Worm (Caenorhabditis elegans): Measurements from ENCODE around the gene marc-5.

marc-5 gene

ce11 chrII:12379430-12379829 is at the start of gene marc-5:
Gene marc-5 (minus strand): TSS chrII:12379530.
- TF ChIP-seq snpc-4 (tag; optimal IDR thresholded peaks at IDR 0.05): no peak
- TF ChIP-seq nhr-237 (tag; optimal IDR thresholded peaks at IDR 0.05): no peak
- TF ChIP-seq nhr-6 (tag; optimal IDR thresholded peaks at IDR 0.05): no peak
- TF ChIP-seq ztf-4 (tag; optimal IDR thresholded peaks at IDR 0.05): no peak
- TF ChIP-seq F13H6.1 (tag; optimal IDR thresholded peaks at IDR 0.05): no peak
- TF ChIP-seq egl-27 (tag; optimal IDR thresholded peaks at IDR 0.05): no peak

- TF ChIP-seq crh-2 (tag; optimal IDR thresholded peaks at IDR 0.05): peak; percentile 59
- peak; percentile 28 for TF ChIP-seq sma-3 (GFP tag; optimal IDR thresholded peaks at IDR 0.05)
- peak; percentile 65 for TF ChIP-seq fos-1 (tag; optimal IDR thresholded peaks at IDR 0.05)
- TF ChIP-seq gmeb-1 (tag; optimal IDR thresholded peaks at IDR 0.05): peak; percentile 37
- TF ChIP-seq sma-9 (GFP tag; optimal IDR thresholded peaks at IDR 0.05): peak; percentile 57
- no peak for TF ChIP-seq sma-9 (tag; optimal IDR thresholded peaks at IDR 0.05)
- TF ChIP-seq lin-11 (tag; optimal IDR thresholded peaks at IDR 0.05): no peak
- no peak for TF ChIP-seq alr-1 (tag; optimal IDR thresholded peaks at IDR 0.05)
Measured at ce11 chrII:12425644-12426222, 46.4 kb upstream of the marc-5 start, which contains the start of gene daf-22. Gene daf-22 (minus strand): TSS chrII:12425694.

DNA sequence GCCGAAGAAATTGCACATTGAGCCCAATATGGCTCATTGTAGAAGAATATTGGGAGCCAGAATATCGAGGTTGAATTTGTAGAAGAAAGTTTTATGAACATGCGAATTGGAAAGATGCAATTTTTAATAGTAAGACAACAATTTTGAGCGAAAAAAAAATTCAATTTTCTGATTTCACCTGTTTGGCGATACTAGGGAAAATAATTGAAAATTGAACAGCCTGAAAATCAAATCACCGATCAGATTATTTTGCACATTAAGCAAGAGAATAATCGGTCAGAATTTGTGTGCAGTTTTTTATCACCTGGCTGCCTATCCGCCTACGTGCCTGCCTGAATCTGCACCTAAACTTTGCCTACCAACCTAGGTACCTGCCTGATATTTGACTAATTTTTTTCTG is 41.2 kb upstream of the marc-5 start, which contains the start of gene sre-26:
Gene sre-26, minus strand, starts transcription at position 101 of the 400 bp plus-strand sequence.
- TF ChIP-seq nhr-23 (tag; optimal IDR thresholded peaks at IDR 0.05): no peak
- no peak for TF ChIP-seq nhr-129 (tag; optimal IDR thresholded peaks at IDR 0.05)
- TF ChIP-seq ztf-1 (GFP tag; conservative IDR thresholded peaks at IDR 0.05): no peak
- no peak for TF ChIP-seq crh-2 (tag; optimal IDR thresholded peaks at IDR 0.05)
- TF ChIP-seq snpc-4 (tag; optimal IDR thresholded peaks at IDR 0.05): no peak
- no peak for TF ChIP-seq aly-2 (tag; optimal IDR thresholded peaks at IDR 0.05)
- TF ChIP-seq sma-3 (GFP tag; optimal IDR thresholded peaks at IDR 0.05): no peak
- TF ChIP-seq egl-27 (tag; optimal IDR thresholded peaks at IDR 0.05): no peak
- no peak for TF ChIP-seq nhr-21 (tag; optimal IDR thresholded peaks at IDR 0.05)
- TF ChIP-seq nhr-25 (tag; optimal IDR thresholded peaks at IDR 0.05): no peak
- TF ChIP-seq mdl-1 (tag; optimal IDR thresholded peaks at IDR 0.05): no peak
- TF ChIP-seq nhr-12 (tag; optimal IDR thresholded peaks at IDR 0.05): no peak
- no peak for TF ChIP-seq nhr-77 (tag; optimal IDR thresholded peaks at IDR 0.05)
- no peak for TF ChIP-seq lin-11 (tag; optimal IDR thresholded peaks at IDR 0.05)
- TF ChIP-seq unc-55 (GFP tag; optimal IDR thresholded peaks at IDR 0.05): no peak
- no peak for TF ChIP-seq lin-13 (GFP tag; optimal IDR thresholded peaks at IDR 0.05)

DNA sequence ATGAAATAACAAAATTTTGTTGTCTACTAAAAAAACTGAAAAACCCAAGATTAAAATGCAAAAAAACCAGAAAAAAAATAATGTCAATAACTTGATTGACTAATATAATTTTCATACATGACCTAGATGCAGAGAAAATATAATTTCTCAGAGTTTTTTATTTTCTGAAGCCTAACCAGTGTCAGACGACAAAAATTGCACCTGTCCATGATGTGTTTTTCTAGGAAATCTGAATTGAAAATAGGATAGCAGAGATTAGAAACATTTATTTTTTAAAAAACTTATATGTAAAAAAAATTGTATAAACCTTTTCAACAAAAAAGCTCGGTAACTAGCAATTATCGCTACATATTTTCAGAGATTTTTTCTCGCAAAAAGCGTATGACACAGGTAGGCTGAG is 38.7 kb upstream of the marc-5 start:
- TF ChIP-seq lin-11 (tag; optimal IDR thresholded peaks at IDR 0.05) (no peak), ama-1 (optimal IDR thresholded peaks at IDR 0.05) (no peak), nhr-237 (tag; optimal IDR thresholded peaks at IDR 0.05) (no peak), sma-9 (GFP tag; optimal IDR thresholded peaks at IDR 0.05) (peak; percentile 10), sma-9 (tag; optimal IDR thresholded peaks at IDR 0.05) (no peak), sem-4 (tag; optimal IDR thresholded peaks at IDR 0.05) (no peak), F13H6.1 (tag; optimal IDR thresholded peaks at IDR 0.05) (no peak), nhr-25 (tag; optimal IDR thresholded peaks at IDR 0.05) (no peak)

DNA sequence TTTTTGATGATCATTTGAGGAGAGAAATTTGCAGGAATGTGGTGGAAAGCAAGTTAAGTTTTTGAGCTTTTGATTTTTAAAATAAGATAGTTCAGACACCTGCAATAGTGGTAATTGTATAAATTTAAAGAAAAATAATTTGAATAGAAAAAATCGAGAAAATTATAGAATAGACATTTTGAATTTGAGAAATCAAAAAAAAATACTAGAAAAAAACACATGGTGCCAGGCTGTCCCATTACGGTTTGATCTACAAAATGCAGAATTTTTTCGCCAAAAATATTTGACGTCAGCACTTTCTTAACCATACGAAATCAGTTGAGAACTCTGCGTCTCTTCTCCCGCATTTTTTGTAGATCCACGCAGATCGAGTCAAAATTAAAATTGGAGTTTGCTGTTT is 38.2 kb upstream of the marc-5 start, which contains the start of gene sre-27:
Gene sre-27, minus strand, starts transcription at position 101 of the 400 bp plus-strand sequence.
- TF ChIP-seq egl-27 (tag; optimal IDR thresholded peaks at IDR 0.05): no peak
- TF ChIP-seq ztf-1 (GFP tag; conservative IDR thresholded peaks at IDR 0.05): no peak
- no peak for TF ChIP-seq lin-13 (GFP tag; optimal IDR thresholded peaks at IDR 0.05)
- TF ChIP-seq lsy-2 (tag; optimal IDR thresholded peaks at IDR 0.05): no peak
- TF ChIP-seq unc-39 (tag; optimal IDR thresholded peaks at IDR 0.05): no peak
- no peak for TF ChIP-seq nhr-25 (tag; optimal IDR thresholded peaks at IDR 0.05)

ce11 chrII:12414805-12415204 is 35.5 kb upstream of the marc-5 start, which contains the start of gene Y57A10C.11:
Gene Y57A10C.11 (minus strand): TSS chrII:12414905.
- no peak for TF ChIP-seq nhr-10 (tag; optimal IDR thresholded peaks at IDR 0.05)
- TF ChIP-seq ztf-1 (GFP tag; conservative IDR thresholded peaks at IDR 0.05): no peak
- no peak for TF ChIP-seq skn-1 (tag; optimal IDR thresholded peaks at IDR 0.05)
- TF ChIP-seq nhr-23 (tag; optimal IDR thresholded peaks at IDR 0.05): no peak
- no peak for TF ChIP-seq lin-11 (tag; optimal IDR thresholded peaks at IDR 0.05)
- no peak for TF ChIP-seq C34F6.9 (tag; optimal IDR thresholded peaks at IDR 0.05)
- TF ChIP-seq egl-27 (tag; optimal IDR thresholded peaks at IDR 0.05): no peak
- TF ChIP-seq nhr-129 (tag; optimal IDR thresholded peaks at IDR 0.05): no peak
- TF ChIP-seq fos-1 (tag; optimal IDR thresholded peaks at IDR 0.05): no peak
- TF ChIP-seq nhr-6 (tag; optimal IDR thresholded peaks at IDR 0.05): no peak
- TF ChIP-seq Y55F3AM.14 (GFP tag; optimal IDR thresholded peaks at IDR 0.05): no peak
- TF ChIP-seq lin-39 (tag; optimal IDR thresholded peaks at IDR 0.05): no peak
- no peak for TF ChIP-seq ztf-11 (tag; optimal IDR thresholded peaks at IDR 0.05)
- TF ChIP-seq nhr-11 (tag; optimal IDR thresholded peaks at IDR 0.05): no peak
- no peak for TF ChIP-seq blmp-1 (tag; optimal IDR thresholded peaks at IDR 0.05; ENCODE audit: insufficient read depth)
- no peak for TF ChIP-seq unc-55 (GFP tag; optimal IDR thresholded peaks at IDR 0.05)
- TF ChIP-seq zag-1 (tag; optimal IDR thresholded peaks at IDR 0.05): no peak
